Fruit fly (Drosophila melanogaster): ENCODE measurements around the gene Fad2.

Gene Fad2

dm6 chr3L:11047877-11048276 lies 24.5 kb downstream of the Fad2 start (continued):
- peak; percentile 45 for TF ChIP-seq CG10654 (GFP tag; optimal IDR thresholded peaks at IDR 0.05)
- TF ChIP-seq CG17912 (GFP tag; optimal IDR thresholded peaks at IDR 0.05): peak; percentile 85
- TF ChIP-seq CHES-1-like (GFP tag; optimal IDR thresholded peaks at IDR 0.05): peak; percentile 30
- no peak for TF ChIP-seq Lim3 (GFP tag; IDR thresholded peaks at IDR 0.05)
- TF ChIP-seq Ravus (GFP tag; IDR thresholded peaks at IDR 0.05): no peak
- 0 out of 3 replicates have a peak, but pooled peaks have one; percentile 64 for TF ChIP-seq CG6175 (GFP tag; IDR thresholded peaks at IDR 0.05)
- peak; percentile 56 for TF ChIP-seq fd102C (GFP tag; optimal IDR thresholded peaks at IDR 0.05)
- peak; percentile 43 for TF ChIP-seq nerfin-1 (tag; optimal IDR thresholded peaks at IDR 0.05)
- peak; percentile 84 for TF ChIP-seq lmd (GFP tag; IDR thresholded peaks at IDR 0.05)
- no peak for TF ChIP-seq exex (tag; optimal IDR thresholded peaks at IDR 0.05)
- TF ChIP-seq ttk (GFP tag; IDR thresholded peaks at IDR 0.05): peak; percentile 42; the same call in 1 of the 2 replicates
- no peak; the same call in 1 of the 2 replicates for TF ChIP-seq peb (GFP tag; IDR thresholded peaks at IDR 0.05)
- TF ChIP-seq lilli (GFP tag; optimal IDR thresholded peaks at IDR 0.05): peak; percentile 69
- no peak for TF ChIP-seq Doc3 (GFP tag; IDR thresholded peaks at IDR 0.05; ENCODE audit: partially characterized antibody)
- TF ChIP-seq CG3847 (GFP tag; IDR thresholded peaks at IDR 0.05): peak; percentile 77; the same call in 1 of the 2 replicates
- peak; percentile 34 for TF ChIP-seq CG7271 (tag; optimal IDR thresholded peaks at IDR 0.05)
- TF ChIP-seq sr (GFP tag; IDR thresholded peaks at IDR 0.05): peak; percentile 82; the same call in 2 of the 3 replicates
- TF ChIP-seq dmrt11E (tag; optimal IDR thresholded peaks at IDR 0.05): peak; percentile 59
- no peak for TF ChIP-seq fru (optimal IDR thresholded peaks at IDR 0.05)
- TF ChIP-seq sug (tag; optimal IDR thresholded peaks at IDR 0.05): peak; percentile 61
- TF ChIP-seq en (GFP tag; optimal IDR thresholded peaks at IDR 0.05): peak; percentile 44
- peak; percentile 25; the same call in 1 of the 2 replicates for TF ChIP-seq E2f2 (GFP tag; IDR thresholded peaks at IDR 0.05)
- TF ChIP-seq CG4820 (GFP tag; optimal IDR thresholded peaks at IDR 0.05): peak; percentile 58
- peak; percentile 29 for TF ChIP-seq CG6254 (GFP tag; optimal IDR thresholded peaks at IDR 0.05)
- TF ChIP-seq CG10462 (GFP tag; optimal IDR thresholded peaks at IDR 0.05): peak; percentile 54
- no peak for TF ChIP-seq h (optimal IDR thresholded peaks at IDR 0.05)
- TF ChIP-seq CG8944 (GFP tag; optimal IDR thresholded peaks at IDR 0.05): peak; percentile 86
- peak; percentile 65 for TF ChIP-seq wek (GFP tag; optimal IDR thresholded peaks at IDR 0.05)
- TF ChIP-seq CG16815 (GFP tag; optimal IDR thresholded peaks at IDR 0.05): peak; percentile 49
- no peak for TF ChIP-seq CG7745 (tag; optimal IDR thresholded peaks at IDR 0.05)
- TF ChIP-seq Hmr (GFP tag; optimal IDR thresholded peaks at IDR 0.05): peak; percentile 75
- TF ChIP-seq jing (GFP tag; optimal IDR thresholded peaks at IDR 0.05): peak; percentile 45
- TF ChIP-seq lola (GFP tag; optimal IDR thresholded peaks at IDR 0.05): peak in 1 of 3 experiments; percentile 39
- TF ChIP-seq Gsc (GFP tag; IDR thresholded peaks at IDR 0.05): no peak
- peak; percentile 45 for TF ChIP-seq CG4617 (GFP tag; optimal IDR thresholded peaks at IDR 0.05; ENCODE audit: borderline replicate concordance)
- peak; percentile 80 for TF ChIP-seq CG17359 (tag; optimal IDR thresholded peaks at IDR 0.05)
- TF ChIP-seq Elba2 (GFP tag; optimal IDR thresholded peaks at IDR 0.05): peak; percentile 80
- TF ChIP-seq CG16779 (GFP tag; IDR thresholded peaks at IDR 0.05): peak; percentile 77
- TF ChIP-seq chif (GFP tag; optimal IDR thresholded peaks at IDR 0.05): peak; percentile 60 to 90
- TF ChIP-seq CG3407 (GFP tag; optimal IDR thresholded peaks at IDR 0.05): peak; percentile 52
- no peak; the same call in 1 of the 2 replicates for TF ChIP-seq CG4360 (GFP tag; IDR thresholded peaks at IDR 0.05)
- peak; percentile 7 for TF ChIP-seq pzg (GFP tag; optimal IDR thresholded peaks at IDR 0.05)
- no peak for TF ChIP-seq CG18011 (GFP tag; optimal IDR thresholded peaks at IDR 0.05)
- TF ChIP-seq CG12104 (GFP tag; optimal IDR thresholded peaks at IDR 0.05): peak; percentile 57
- TF ChIP-seq br (optimal IDR thresholded peaks at IDR 0.05): no peak
- TF ChIP-seq CG31441 (GFP tag; IDR thresholded peaks at IDR 0.05): peak; percentile 44; the same call in 1 of the 2 replicates
- TF ChIP-seq CG10147 (GFP tag; optimal IDR thresholded peaks at IDR 0.05): no peak
- TF ChIP-seq C15 (GFP tag; IDR thresholded peaks at IDR 0.05): no peak
- TF ChIP-seq twi (tag; optimal IDR thresholded peaks at IDR 0.05): peak; percentile 53
- peak; percentile 71 to 80 for TF ChIP-seq Pdp1 (GFP tag; optimal IDR thresholded peaks at IDR 0.05)
- no peak for TF ChIP-seq GATAe (GFP tag; conservative IDR thresholded peaks at IDR 0.05)
